Fruit fly (Drosophila melanogaster): ENCODE measurements around the gene CG17734.

CG17734 gene

dm6 chr3R:11281887-11282286 is 38.1 kb upstream of the CG17734 start:
- no peak for TF ChIP-seq CG12236 (GFP tag; optimal IDR thresholded peaks at IDR 0.05)
- no peak for TF ChIP-seq CG10959 (GFP tag; IDR thresholded peaks at IDR 0.05)
- TF ChIP-seq CG3065 (GFP tag; optimal IDR thresholded peaks at IDR 0.05), result no peak
- no peak for TF ChIP-seq tup (GFP tag; optimal IDR thresholded peaks at IDR 0.05)
- TF ChIP-seq Nf-YC (tag; optimal IDR thresholded peaks at IDR 0.05), result peak; percentile 69
- TF ChIP-seq wdn (GFP tag; IDR thresholded peaks at IDR 0.05), result no peak
- no peak for TF ChIP-seq tio (GFP tag; optimal IDR thresholded peaks at IDR 0.05)
- TF ChIP-seq ham (GFP tag; IDR thresholded peaks at IDR 0.05), result no peak
- TF ChIP-seq psq (GFP tag; optimal IDR thresholded peaks at IDR 0.05), result no peak
- TF ChIP-seq dati (GFP tag; IDR thresholded peaks at IDR 0.05), result no peak
- TF ChIP-seq Nf-YB (GFP tag; optimal IDR thresholded peaks at IDR 0.05), result peak; percentile 72
- no peak for TF ChIP-seq CG10366 (GFP tag; IDR thresholded peaks at IDR 0.05)
- TF ChIP-seq CG11093 (GFP tag; IDR thresholded peaks at IDR 0.05), result no peak
- no peak for TF ChIP-seq ato (GFP tag; IDR thresholded peaks at IDR 0.05; ENCODE audit: partially characterized antibody)

- TF ChIP-seq kah (GFP tag; optimal IDR thresholded peaks at IDR 0.05), result no peak
- TF ChIP-seq cg (GFP tag; optimal IDR thresholded peaks at IDR 0.05), result peak; percentile 12
- TF ChIP-seq zen2 (GFP tag; IDR thresholded peaks at IDR 0.05; ENCODE audit: partially characterized antibody), result no peak
- peak; percentile 59; the same call in 1 of the 2 replicates for TF ChIP-seq seq (GFP tag; IDR thresholded peaks at IDR 0.05)
- TF ChIP-seq CG7928 (GFP tag; optimal IDR thresholded peaks at IDR 0.05), result no peak
- peak; percentile 90 for TF ChIP-seq Nf-YB (GFP tag; optimal IDR thresholded peaks at IDR 0.05)
- no peak for TF ChIP-seq sisA (GFP tag; IDR thresholded peaks at IDR 0.05)
- no peak for TF ChIP-seq wdn (GFP tag; IDR thresholded peaks at IDR 0.05)
- peak; percentile 84 for TF ChIP-seq Nf-YC (tag; optimal IDR thresholded peaks at IDR 0.05)
Observed at dm6 chr3R:11272667-11273066, 28.9 kb upstream of the CG17734 start.

- TF ChIP-seq Ets65A (GFP tag) (peak; percentile 66), CG3995 (GFP tag; optimal IDR thresholded peaks at IDR 0.05) (no peak), so (GFP tag; IDR thresholded peaks at IDR 0.05) (no peak), lbe (GFP tag; optimal IDR thresholded peaks at IDR 0.05) (no peak)
Observed at dm6 chr3R:11270574-11270973, 26.8 kb upstream of the CG17734 start.

dm6 chr3R:11269013-11269412 is 25.2 kb upstream of the CG17734 start:
- TF ChIP-seq seq (GFP tag; IDR thresholded peaks at IDR 0.05), result peak; percentile 45; the same call in 1 of the 2 replicates
- no peak for TF ChIP-seq CG14710 (tag; optimal IDR thresholded peaks at IDR 0.05)
- TF ChIP-seq ERR (GFP tag; optimal IDR thresholded peaks at IDR 0.05), result no peak
- TF ChIP-seq Hmr (GFP tag; optimal IDR thresholded peaks at IDR 0.05), result peak; percentile 65
- peak; percentile 21 for TF ChIP-seq CG8924 (tag; optimal IDR thresholded peaks at IDR 0.05)
- TF ChIP-seq onecut (GFP tag; IDR thresholded peaks at IDR 0.05), result peak; percentile 82
- peak; percentile 47 for TF ChIP-seq lilli (GFP tag; optimal IDR thresholded peaks at IDR 0.05)
- TF ChIP-seq NfI (GFP tag; optimal IDR thresholded peaks at IDR 0.05), result peak; percentile 82
- TF ChIP-seq vvl (GFP tag; IDR thresholded peaks at IDR 0.05), result no peak
- peak; percentile 82 for TF ChIP-seq CG12071 (GFP tag; optimal IDR thresholded peaks at IDR 0.05)
- TF ChIP-seq CG2202 (tag; optimal IDR thresholded peaks at IDR 0.05), result peak; percentile 56
- TF ChIP-seq sens (GFP tag), result peak; percentile 92
- TF ChIP-seq CG10979 (tag; optimal IDR thresholded peaks at IDR 0.05), result peak; percentile 83
- TF ChIP-seq lmd (GFP tag; IDR thresholded peaks at IDR 0.05), result peak; percentile 15; the same call in 1 of the 2 replicates
- peak; percentile 10; the same call in 1 of the 2 replicates for TF ChIP-seq Drgx (GFP tag; IDR thresholded peaks at IDR 0.05)
- peak; percentile 83 for TF ChIP-seq Xrp1 (GFP tag; IDR thresholded peaks at IDR 0.05)
- peak; percentile 65 for TF ChIP-seq Mes4 (GFP tag; optimal IDR thresholded peaks at IDR 0.05)
- TF ChIP-seq CG5180 (GFP tag; optimal IDR thresholded peaks at IDR 0.05), result peak; percentile 69
- no peak for TF ChIP-seq CG7357 (GFP tag; IDR thresholded peaks at IDR 0.05)
- peak; percentile 81 for TF ChIP-seq CG3163 (GFP tag; optimal IDR thresholded peaks at IDR 0.05)
- no peak for TF ChIP-seq abd-A (tag; optimal IDR thresholded peaks at IDR 0.05)
- peak; percentile 70 for TF ChIP-seq CG9727 (GFP tag; optimal IDR thresholded peaks at IDR 0.05)
- peak; percentile 54 for TF ChIP-seq Antp (GFP tag; optimal IDR thresholded peaks at IDR 0.05)
- peak; percentile 41 for TF ChIP-seq NK7.1 (GFP tag; optimal IDR thresholded peaks at IDR 0.05)
- TF ChIP-seq ind (GFP tag; optimal IDR thresholded peaks at IDR 0.05), result peak; percentile 61
